Fruit fly (Drosophila melanogaster) whole organism, embryonic: ENCODE results near the gene CG45045.

Source experiments
- ATbp ChIP-seq: fragments of 200-800 bp; sonication (Bioruptor generic); optimal IDR thresholded peaks from 2 replicates; lab custom pipeline; 2017; ENCODE audit warnings: missing biosample characterization, mild to moderate bottlenecking, missing genetic modification characterization, missing genetic modification reagents
- CG10274 ChIP-seq: fragments of 200-800 bp; sonication (Bioruptor generic); optimal IDR thresholded peaks from 3 replicates; lab custom pipeline; 2017; ENCODE audit warnings: missing biosample characterization, mild to moderate bottlenecking, missing genetic modification characterization
- CG10979 ChIP-seq: fragments of 200-800 bp; sonication (Bioruptor generic); optimal IDR thresholded peaks from 2 replicates; lab custom pipeline; 2018; ENCODE audit warnings: missing biosample characterization, mild to moderate bottlenecking, missing genetic modification characterization, moderate library complexity
- CG12659 ChIP-seq: fragments of 200-800 bp; sonication (Bioruptor generic); optimal IDR thresholded peaks from 3 replicates; lab custom pipeline; 2017; ENCODE audit warnings: mild to moderate bottlenecking, missing biosample characterization, missing genetic modification reagents, missing genetic modification characterization
- CG13296 ChIP-seq: fragments of 200-800 bp; sonication (Bioruptor generic); optimal IDR thresholded peaks from 3 replicates; lab custom pipeline; 2018; ENCODE audit warnings: missing biosample characterization, mild to moderate bottlenecking, missing genetic modification characterization
- CG14441 ChIP-seq: fragments of 200-800 bp; sonication (Bioruptor generic); IDR thresholded peaks from 2 replicates; pipeline ENCODE4 v1.3.6; 2022; ENCODE audit warnings: missing biosample characterization, missing genetic modification characterization
- CG1603 ChIP-seq: fragments of 200-800 bp; sonication (Bioruptor generic); optimal IDR thresholded peaks from 2 replicates; lab custom pipeline; 2019; ENCODE audit warnings: missing biosample characterization, mild to moderate bottlenecking, missing genetic modification characterization, moderate library complexity
- CG16813 ChIP-seq: fragments of 200-800 bp; sonication (Bioruptor generic); IDR thresholded peaks from 3 replicates; pipeline ENCODE4 v1.3.6; 2022; ENCODE audit warnings: missing biosample characterization, missing genetic modification characterization; ENCODE audit not compliant: partially characterized antibody
- CG1832 ChIP-seq: fragments of 200-800 bp; sonication (Bioruptor generic); optimal IDR thresholded peaks from 2 replicates; lab custom pipeline; 2017; ENCODE audit warnings: missing biosample characterization, mild to moderate bottlenecking, missing genetic modification characterization, inconsistent platforms
- CG2120 ChIP-seq: fragments of 200-800 bp; sonication (Bioruptor generic); optimal IDR thresholded peaks from 3 replicates; lab custom pipeline; 2016; ENCODE audit warnings: missing biosample characterization, missing genetic modification characterization
- CG3065 ChIP-seq: fragments of 200-800 bp; sonication (Bioruptor generic); optimal IDR thresholded peaks from 2 replicates; lab custom pipeline; 2016; ENCODE audit warnings: missing biosample characterization, missing genetic modification characterization
- CG31224 ChIP-seq: fragments of 200-800 bp; sonication (Bioruptor generic); IDR thresholded peaks from 2 replicates; pipeline ENCODE4 v1.3.6; 2022; ENCODE audit warnings: missing biosample characterization, missing genetic modification characterization
- CG3163 ChIP-seq: fragments of 200-800 bp; sonication (Bioruptor generic); optimal IDR thresholded peaks from 3 replicates; lab custom pipeline; 2016; ENCODE audit warnings: missing biosample characterization, missing genetic modification characterization
- CG32532 ChIP-seq: fragments of 200-800 bp; sonication (Bioruptor generic); IDR thresholded peaks from 2 replicates; pipeline ENCODE4 v1.3.6; 2022; ENCODE audit warnings: missing biosample characterization, missing genetic modification characterization
- CG3726 ChIP-seq: fragments of 200-800 bp; sonication (Bioruptor generic); IDR thresholded peaks from 3 replicates; pipeline ENCODE4, ENCODE4 v1.3.6; 2022; ENCODE audit warnings: missing biosample characterization, missing genetic modification characterization
- CG6689 ChIP-seq: fragments of 200-800 bp; sonication (Bioruptor generic); IDR thresholded peaks from 2 replicates; pipeline ENCODE4 v1.3.6; 2022; ENCODE audit warnings: missing biosample characterization, missing genetic modification characterization
- CG7839 ChIP-seq: fragments of 200-800 bp; sonication (Bioruptor generic); optimal IDR thresholded peaks from 3 replicates; lab custom pipeline; 2018; ENCODE audit warnings: missing biosample characterization, mild to moderate bottlenecking, missing genetic modification characterization, moderate library complexity
- CG7963 ChIP-seq: fragments of 200-800 bp; sonication (Bioruptor generic); IDR thresholded peaks from 3 replicates; pipeline ENCODE4 v1.3.6; 2022; ENCODE audit warnings: missing biosample characterization, missing genetic modification characterization; ENCODE audit not compliant: partially characterized antibody
- D ChIP-seq, 2 experiments: fragments of 200-800 bp in 1 of 2; fragments of >200 bp in 1 of 2; sonication (Bioruptor generic) in 1 of 2; optimal IDR thresholded peaks; 2 replicates in 1 of 2; 3 replicates in 1 of 2; lab custom pipeline; 2017; ENCODE audit warnings: mild to moderate bottlenecking in 1 of 2, missing biosample characterization in 1 of 2, missing genetic modification characterization in 1 of 2, missing genetic modification reagents in 1 of 2
- Dip2 ChIP-seq: fragments of 200-800 bp; sonication (Bioruptor generic); IDR thresholded peaks from 2 replicates; pipeline ENCODE4 v1.3.6; 2022; ENCODE audit warnings: missing biosample characterization, missing genetic modification characterization
- Dip3 ChIP-seq: fragments of 200-800 bp; sonication (Bioruptor generic); optimal IDR thresholded peaks from 3 replicates; lab custom pipeline; 2016; ENCODE audit warnings: missing biosample characterization, missing genetic modification characterization
- Drgx ChIP-seq: fragments of 200-800 bp; sonication (Bioruptor generic); IDR thresholded peaks from 2 replicates; pipeline ENCODE4 v1.3.6; 2022; ENCODE audit warnings: missing biosample characterization, missing genetic modification characterization
- HLH54F ChIP-seq: fragments of 200-800 bp; sonication (Bioruptor generic); optimal IDR thresholded peaks from 3 replicates; lab custom pipeline; 2016; ENCODE audit warnings: missing biosample characterization, missing genetic modification characterization
- HLHmδ ChIP-seq: fragments of 200-800 bp; sonication (Bioruptor generic); optimal IDR thresholded peaks from 2 replicates; lab custom pipeline; 2018; ENCODE audit warnings: missing biosample characterization, mild to moderate bottlenecking, missing genetic modification characterization, moderate library complexity
- HmgD ChIP-seq: fragments of 200-800 bp; sonication (Bioruptor generic); optimal IDR thresholded peaks from 3 replicates; lab custom pipeline; 2016; ENCODE audit warnings: missing biosample characterization, missing genetic modification characterization
- HmgZ ChIP-seq: fragments of 200-800 bp; sonication (Bioruptor generic); optimal IDR thresholded peaks from 2 replicates; lab custom pipeline; 2018; ENCODE audit warnings: missing biosample characterization, mild to moderate bottlenecking, missing genetic modification characterization
- Nf-YC ChIP-seq: fragments of 200-800 bp; optimal IDR thresholded peaks from 3 replicates; lab custom pipeline; 2019; ENCODE audit warnings: missing biosample characterization, mild to moderate bottlenecking, missing genetic modification characterization, moderate library complexity
- Oaz ChIP-seq: fragments of 200-800 bp; sonication (Bioruptor generic); IDR thresholded peaks from 2 replicates; pipeline ENCODE4 v1.3.6; 2022; ENCODE audit warnings: missing biosample characterization, missing genetic modification characterization
- Side ChIP-seq: fragments of 200-800 bp; sonication (Bioruptor generic); optimal IDR thresholded peaks from 2 replicates; lab custom pipeline; 2016; ENCODE audit warnings: missing biosample characterization, missing genetic modification characterization
- al ChIP-seq: fragments of 200-800 bp; sonication (Bioruptor generic); IDR thresholded peaks from 2 replicates; pipeline ENCODE4 v1.3.6; 2022; ENCODE audit warnings: missing biosample characterization, missing genetic modification characterization
- ap ChIP-seq: fragments of 200-800 bp; sonication (Bioruptor generic); IDR thresholded peaks from 2 replicates; pipeline ENCODE4 v1.3.6; 2022; ENCODE audit warnings: missing biosample characterization, missing genetic modification characterization
- ara ChIP-seq: fragments of 200-800 bp; sonication (Bioruptor generic); IDR thresholded peaks from 2 replicates; pipeline ENCODE4 v1.3.6; 2022; ENCODE audit warnings: missing biosample characterization, missing genetic modification characterization
- h ChIP-seq: fragments of >200 bp; optimal IDR thresholded peaks from 2 replicates; lab custom pipeline; 2017
- inv ChIP-seq: fragments of 200-800 bp; sonication (Bioruptor generic); IDR thresholded peaks from 2 replicates; pipeline ENCODE4 v1.3.6; 2022; ENCODE audit warnings: missing biosample characterization, missing genetic modification characterization; ENCODE audit not compliant: partially characterized antibody
- lab ChIP-seq: fragments of 200-800 bp; sonication (Bioruptor generic); optimal IDR thresholded peaks from 3 replicates; lab custom pipeline; 2017; ENCODE audit warnings: missing biosample characterization, missing genetic modification characterization, mild to moderate bottlenecking, moderate library complexity, missing genetic modification reagents
- lola ChIP-seq, 3 experiments: fragments of >200 bp in 2 of 3; fragments of 200-800 bp in 1 of 3; sonication (Bioruptor generic) in 1 of 3; optimal IDR thresholded peaks; 2 replicates each; lab custom pipeline; 2017 to 2019; ENCODE audit warnings: missing biosample characterization in 3 of 3, missing genetic modification characterization in 3 of 3, mild to moderate bottlenecking in 1 of 3, moderate library complexity in 1 of 3
- luna ChIP-seq: fragments of 200-800 bp; sonication (Bioruptor generic); optimal IDR thresholded peaks from 2 replicates; lab custom pipeline; 2016; ENCODE audit warnings: missing biosample characterization, missing genetic modification characterization
- maf-S ChIP-seq: fragments of 200-800 bp; sonication (Bioruptor generic); optimal IDR thresholded peaks from 2 replicates; lab custom pipeline; 2016; ENCODE audit warnings: missing biosample characterization, missing genetic modification characterization
- nerfin-2 ChIP-seq: fragments of 200-800 bp; sonication (Bioruptor generic); IDR thresholded peaks from 2 replicates; pipeline ENCODE4 v1.3.6; 2022; ENCODE audit warnings: missing biosample characterization, missing genetic modification characterization; ENCODE audit not compliant: partially characterized antibody
- pzg ChIP-seq: fragments of 200-800 bp; sonication (Bioruptor generic); optimal IDR thresholded peaks from 3 replicates; lab custom pipeline; 2018; ENCODE audit warnings: missing biosample characterization, mild to moderate bottlenecking, missing genetic modification characterization, moderate library complexity
- ranshi ChIP-seq: fragments of 200-800 bp; sonication (Bioruptor generic); IDR thresholded peaks from 2 replicates; pipeline ENCODE4 v1.3.6; 2022; ENCODE audit warnings: missing biosample characterization, missing genetic modification characterization
- row ChIP-seq: fragments of 200-800 bp; sonication (Bioruptor generic); IDR thresholded peaks from 3 replicates; pipeline ENCODE4 v1.3.6; 2022; ENCODE audit warnings: missing biosample characterization, missing genetic modification characterization
- sens-2 ChIP-seq: fragments of 200-800 bp; sonication (Bioruptor generic); IDR thresholded peaks from 2 replicates; pipeline ENCODE4 v1.3.6; 2022; ENCODE audit warnings: missing biosample characterization, missing genetic modification characterization
- slou ChIP-seq: fragments of 200-800 bp; sonication (Bioruptor generic); optimal IDR thresholded peaks from 3 replicates; lab custom pipeline; 2016; ENCODE audit warnings: missing biosample characterization, missing genetic modification characterization
- sna ChIP-seq: fragments of 200-800 bp; sonication (Bioruptor generic); IDR thresholded peaks from 2 replicates; pipeline ENCODE4 v1.3.6; 2022; ENCODE audit warnings: missing biosample characterization, missing genetic modification characterization; ENCODE audit not compliant: partially characterized antibody
- sob ChIP-seq: fragments of 200-800 bp; sonication (Bioruptor generic); IDR thresholded peaks from 2 replicates; pipeline ENCODE4 v1.3.6; 2022; ENCODE audit warnings: missing biosample characterization, missing genetic modification characterization
- twi ChIP-seq: fragments of 200-800 bp; optimal IDR thresholded peaks from 2 replicates; lab custom pipeline; 2019; ENCODE audit warnings: missing biosample characterization, mild to moderate bottlenecking, missing genetic modification characterization, moderate library complexity
- wek ChIP-seq: fragments of 200-800 bp; sonication (Bioruptor generic); optimal IDR thresholded peaks from 3 replicates; lab custom pipeline; 2018; ENCODE audit warnings: missing biosample characterization, mild to moderate bottlenecking, missing genetic modification characterization, moderate library complexity
- zen2 ChIP-seq: fragments of 200-800 bp; sonication (Bioruptor generic); IDR thresholded peaks from 3 replicates; pipeline ENCODE4 v1.3.6; 2022; ENCODE audit warnings: missing biosample characterization, missing genetic modification characterization; ENCODE audit not compliant: partially characterized antibody
- zfh2 ChIP-seq: fragments of 200-800 bp; sonication (Bioruptor generic); optimal IDR thresholded peaks from 2 replicates; lab custom pipeline; 2016; ENCODE audit warnings: missing biosample characterization, missing genetic modification characterization

CG45045 gene

dm6 chr3R:17682244-17682773, 14.9 kb downstream of the CG45045 start, which contains the start of the genes alt and CG7655 (continued):
- TF ChIP-seq HLH54F, result no peak
- TF ChIP-seq CG2120 (GFP tag; lab: Kevin White, UChicago), result peak; percentile 36
- peak; percentile 84 for TF ChIP-seq HmgD
- no peak for TF ChIP-seq CG6689
- no peak for TF ChIP-seq ranshi (GFP tag; lab: Robert Waterston, UW)
- peak; percentile 6 for TF ChIP-seq D (optimal IDR thresholded peaks at IDR 0.05; lab: Kevin White, UChicago)
- no peak for TF ChIP-seq D (GFP tag; optimal IDR thresholded peaks at IDR 0.05; lab: Kevin White, UChicago)
- no peak for TF ChIP-seq CG3065
- no peak for TF ChIP-seq zen2 (GFP tag; lab: Robert Waterston, UW)
- TF ChIP-seq CG1832, result no peak
- no peak for TF ChIP-seq maf-S (GFP tag; lab: Kevin White, UChicago)
- no peak for TF ChIP-seq CG10979
- TF ChIP-seq pzg, result peak; percentile 100
- TF ChIP-seq slou, result no peak
- TF ChIP-seq CG1603 (tag; lab: Kevin White, UChicago), result peak; percentile 93
- no peak for TF ChIP-seq CG10274 (GFP tag; lab: Kevin White, UChicago)
- no peak for TF ChIP-seq ara (GFP tag; lab: Robert Waterston, UW)
- TF ChIP-seq Nf-YC (tag; lab: Kevin White, UChicago), result peak; percentile 36
- TF ChIP-seq twi, result peak; percentile 3
- TF ChIP-seq CG7839, result no peak
- TF ChIP-seq HLHmδ (GFP tag; lab: Kevin White, UChicago), result no peak
- TF ChIP-seq row, result no peak
- no peak for TF ChIP-seq CG7963
- TF ChIP-seq ATbp (GFP tag; lab: Kevin White, UChicago), result no peak
- no peak for TF ChIP-seq sob (GFP tag; lab: Robert Waterston, UW)
- no peak for TF ChIP-seq Drgx (GFP tag; lab: Robert Waterston, UW)
- peak; percentile 53 for TF ChIP-seq luna (GFP tag; lab: Kevin White, UChicago)
- TF ChIP-seq Side (GFP tag; lab: Kevin White, UChicago), result peak; percentile 38
- no peak for TF ChIP-seq sna (GFP tag; lab: Robert Waterston, UW)
- TF ChIP-seq ap (GFP tag; lab: Robert Waterston, UW), result no peak
- TF ChIP-seq CG3726, result no peak
- peak; percentile 88 for TF ChIP-seq CG12659
- peak; percentile 1 for TF ChIP-seq CG3163
- TF ChIP-seq zfh2 (GFP tag; lab: Kevin White, UChicago), result peak; percentile 5
- peak; percentile 32 for TF ChIP-seq Dip3 (GFP tag; lab: Kevin White, UChicago)
- TF ChIP-seq lola (GFP tag; optimal IDR thresholded peaks at IDR 0.05; lab: Kevin White, UChicago), result no peak
- TF ChIP-seq nerfin-2 (GFP tag; lab: Robert Waterston, UW), result no peak
- TF ChIP-seq CG14441 (GFP tag; lab: Robert Waterston, UW), result no peak
- no peak for TF ChIP-seq CG32532
- TF ChIP-seq sens-2, result no peak
- TF ChIP-seq wek (GFP tag; lab: Kevin White, UChicago), result no peak
- TF ChIP-seq Oaz (GFP tag; lab: Robert Waterston, UW), result no peak
- no peak for TF ChIP-seq inv (GFP tag; lab: Robert Waterston, UW)
- TF ChIP-seq al (GFP tag; lab: Robert Waterston, UW), result no peak
- TF ChIP-seq lab (GFP tag; lab: Kevin White, UChicago), result no peak
- TF ChIP-seq Dip2 (GFP tag; lab: Robert Waterston, UW), result no peak
- no peak for TF ChIP-seq CG31224 (GFP tag; lab: Robert Waterston, UW)
- no peak for TF ChIP-seq CG13296 (GFP tag; lab: Kevin White, UChicago)
- TF ChIP-seq h, result no peak
- no peak for TF ChIP-seq CG16813 (GFP tag; lab: Robert Waterston, UW)
- TF ChIP-seq HmgZ (tag; lab: Kevin White, UChicago), result peak; percentile 90
